Worm (Caenorhabditis elegans) whole organism, midembryonic: ENCODE data around the gene dex-1.
A peak's percentile ranks its signal among the peaks of the same experiment; 100 is the strongest.

Experiments used
- T22C8.4 ChIP-seq: fragments of 200-800 bp; sonication (Bioruptor generic); IDR thresholded peaks from 2 replicates; pipeline ENCODE4 v1.3.6; 2022; ENCODE audit warnings: missing genetic modification characterization, missing compliant biosample characterization
- ref-1 ChIP-seq: fragments of 200-800 bp; sonication (Bioruptor generic); conservative IDR thresholded peaks from 2 replicates; pipeline ENCODE4 v1.3.6; 2022; ENCODE audit warnings: missing genetic modification reagents, missing genetic modification characterization, missing compliant biosample characterization
- ztf-23 ChIP-seq: fragments of 200-800 bp; sonication (Bioruptor generic); IDR thresholded peaks from 2 replicates; pipeline ENCODE4 v1.3.6; 2022; ENCODE audit warnings: missing genetic modification reagents, missing genetic modification characterization, missing compliant biosample characterization

DNA sequence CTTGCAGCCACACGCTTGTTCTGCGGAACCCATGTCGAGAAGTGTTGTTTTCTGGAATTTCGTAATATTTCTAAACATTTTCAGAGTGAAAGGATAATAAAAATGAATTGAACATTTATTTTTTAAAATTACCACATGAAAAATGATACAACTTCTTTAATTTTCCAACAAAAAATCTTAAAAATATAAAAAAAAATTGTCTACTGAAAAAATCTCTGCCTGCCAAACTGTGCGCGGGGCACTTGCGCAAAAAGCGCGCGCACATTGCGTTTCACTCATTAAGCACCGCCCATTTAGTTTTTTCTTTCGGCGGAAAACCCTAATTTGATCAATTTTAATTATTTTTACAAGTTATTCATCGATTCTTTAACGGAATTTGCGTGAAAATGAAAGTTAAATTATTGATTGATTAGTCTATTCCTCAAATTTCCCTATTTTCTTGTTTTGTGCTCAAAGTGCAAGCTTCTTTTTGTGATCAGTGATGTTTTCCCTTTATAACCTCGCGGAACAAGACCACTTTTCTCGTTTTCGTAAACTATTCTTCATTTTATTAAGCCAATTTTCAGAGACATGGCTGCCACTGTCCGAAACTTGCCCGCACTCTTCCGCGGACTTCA lies 29.1 kb downstream of the dex-1 start, which contains the start of the genes nmad-1 and hach-1:
- TF ChIP-seq ref-1 (GFP tag; lab: Robert Waterston, UW) (peak; percentile 75), T22C8.4 (GFP tag; lab: Robert Waterston, UW) (peak; percentile 88), ztf-23 (peak; percentile 96)
